Worm (Caenorhabditis elegans) whole organism, L4 larva: ENCODE measurements around the gene cyn-1.
A peak's percentile ranks its signal among the peaks of the same experiment; 100 is the strongest.

Experiments used
- D1046.2 ChIP-seq: fragments of 200-800 bp; sonication (Bioruptor generic); IDR thresholded peaks from 2 replicates; pipeline ENCODE4 v1.3.6; 2022; ENCODE audit warnings: missing genetic modification characterization, missing compliant biosample characterization
- Y48G9A.11 ChIP-seq: fragments of 200-800 bp; sonication (Bioruptor generic); IDR thresholded peaks from 2 replicates; pipeline ENCODE4 v1.3.6; 2022; ENCODE audit warnings: missing genetic modification reagents, missing genetic modification characterization, missing compliant biosample characterization
- Y5F2A.4 ChIP-seq: fragments of 200-800 bp; sonication (Bioruptor generic); optimal IDR thresholded peaks from 2 replicates; lab custom pipeline; 2018; ENCODE audit warnings: mild to moderate bottlenecking, missing genetic modification characterization, missing compliant biosample characterization
- Y75B8A.6 ChIP-seq: fragments of 200-800 bp; sonication (Bioruptor generic); IDR thresholded peaks from 2 replicates; pipeline ENCODE4 v1.3.6; 2022; ENCODE audit warnings: missing genetic modification reagents, missing genetic modification characterization, missing compliant biosample characterization
- aly-2 ChIP-seq: sonication (generic microtip); optimal IDR thresholded peaks from 2 replicates; lab custom pipeline; 2018; ENCODE audit warnings: missing biosample characterization, missing genetic modification characterization
- attf-4 ChIP-seq: sonication (generic microtip); optimal IDR thresholded peaks from 3 replicates; lab custom pipeline; 2017; ENCODE audit warnings: missing biosample characterization, missing genetic modification characterization
- ceh-32 ChIP-seq: sonication (generic microtip); optimal IDR thresholded peaks from 2 replicates; lab custom pipeline; 2016; ENCODE audit warnings: mild to moderate bottlenecking, missing genetic modification characterization, missing compliant biosample characterization; ENCODE audit not compliant: poor library complexity
- ceh-44 ChIP-seq: fragments of 200-800 bp; sonication (Bioruptor generic); IDR thresholded peaks from 2 replicates; pipeline ENCODE4 v1.3.6; 2022; ENCODE audit warnings: missing genetic modification reagents, missing genetic modification characterization, missing compliant biosample characterization
- cey-2 ChIP-seq: sonication (generic microtip); optimal IDR thresholded peaks from 3 replicates; lab custom pipeline; 2017; ENCODE audit warnings: missing genetic modification characterization, mild to moderate bottlenecking, missing compliant biosample characterization, antibody characterized with exemption, borderline replicate concordance; ENCODE audit not compliant: insufficient read depth
- daf-12 ChIP-seq: fragments of 150-350 bp; optimal IDR thresholded peaks from 2 replicates; lab custom pipeline; 2014; ENCODE audit warnings: missing biosample characterization, missing genetic modification reagents, missing genetic modification characterization
- daf-16 ChIP-seq, 3 experiments: sonication (generic microtip); optimal IDR thresholded peaks; 2 replicates each; lab custom pipeline; 2016 to 2017; ENCODE audit warnings: missing genetic modification characterization in 3 of 3, missing genetic modification reagents in 3 of 3, mild to moderate bottlenecking in 2 of 3, missing compliant biosample characterization in 2 of 3, missing biosample characterization in 1 of 3, moderate library complexity in 1 of 3
- daf-19 ChIP-seq: fragments of 200-800 bp; sonication (Bioruptor generic); conservative IDR thresholded peaks from 2 replicates; pipeline ENCODE4 v1.3.6; 2022; ENCODE audit warnings: missing genetic modification characterization, missing compliant biosample characterization
- daf-8 ChIP-seq: fragments of 200-800 bp; sonication (Bioruptor generic); IDR thresholded peaks from 2 replicates; pipeline ENCODE4 v1.3.6; 2022; ENCODE audit warnings: missing genetic modification characterization, missing compliant biosample characterization
- dmd-8 ChIP-seq: fragments of 200-800 bp; sonication (Bioruptor generic); IDR thresholded peaks from 2 replicates; pipeline ENCODE4 v1.3.6; 2022; ENCODE audit warnings: missing genetic modification characterization, missing compliant biosample characterization
- dmd-9 ChIP-seq: fragments of 200-800 bp; sonication (Bioruptor generic); IDR thresholded peaks from 2 replicates; pipeline ENCODE4 v1.3.6; 2022; ENCODE audit warnings: missing genetic modification reagents, missing genetic modification characterization, missing compliant biosample characterization
- duxl-1 ChIP-seq: sonication (generic microtip); optimal IDR thresholded peaks from 2 replicates; lab custom pipeline; 2016; ENCODE audit warnings: mild to moderate bottlenecking, missing genetic modification characterization, moderate library complexity, missing compliant biosample characterization; ENCODE audit not compliant: poor library complexity
- fos-1 ChIP-seq: fragments of 150-350 bp; optimal IDR thresholded peaks from 2 replicates; lab custom pipeline; 2014; ENCODE audit warnings: missing biosample characterization, missing genetic modification characterization
- hif-1 ChIP-seq, 2 experiments: sonication (generic microtip); optimal IDR thresholded peaks; 2 replicates each; lab custom pipeline; 2016 to 2017; ENCODE audit warnings: missing compliant biosample characterization in 2 of 2, missing genetic modification characterization in 2 of 2, missing genetic modification reagents in 2 of 2, missing genotype in 2 of 2, mild to moderate bottlenecking in 1 of 2
- lim-7 ChIP-seq: fragments of 200-800 bp; sonication (Bioruptor generic); IDR thresholded peaks from 2 replicates; pipeline ENCODE4 v1.3.6; 2022; ENCODE audit warnings: missing genetic modification characterization, missing compliant biosample characterization
- lin-13 ChIP-seq: fragments of 150-350 bp; optimal IDR thresholded peaks from 2 replicates; lab custom pipeline; 2014; ENCODE audit warnings: missing biosample characterization, missing genetic modification reagents, missing genetic modification characterization
- lin-39 ChIP-seq: fragments of 150-350 bp; optimal IDR thresholded peaks from 2 replicates; lab custom pipeline; 2014; ENCODE audit warnings: missing biosample characterization, missing genetic modification reagents, missing genetic modification characterization
- lir-3 ChIP-seq: sonication (generic microtip); optimal IDR thresholded peaks from 2 replicates; lab custom pipeline; 2016; ENCODE audit warnings: mild to moderate bottlenecking, missing genetic modification characterization, missing compliant biosample characterization
- madf-5 ChIP-seq, 2 experiments: fragments of 200-800 bp; sonication (Bioruptor generic); IDR thresholded peaks; 2 replicates each; pipeline ENCODE4 v1.3.6; 2022; ENCODE audit warnings: missing compliant biosample characterization in 2 of 2, missing genetic modification characterization in 2 of 2
- mxl-3 ChIP-seq: fragments of 200-800 bp; sonication (Bioruptor generic); optimal IDR thresholded peaks from 2 replicates; lab custom pipeline; 2018; ENCODE audit warnings: mild to moderate bottlenecking, missing genetic modification characterization, missing compliant biosample characterization
- nhr-10 ChIP-seq: fragments of 150-350 bp; optimal IDR thresholded peaks from 2 replicates; lab custom pipeline; 2014; ENCODE audit warnings: missing biosample characterization, missing genetic modification characterization
- nhr-11 ChIP-seq: fragments of 150-350 bp; optimal IDR thresholded peaks from 2 replicates; lab custom pipeline; 2014; ENCODE audit warnings: missing biosample characterization, missing genetic modification characterization
- nhr-25 ChIP-seq: sonication (generic microtip); optimal IDR thresholded peaks from 2 replicates; lab custom pipeline; 2017; ENCODE audit warnings: missing genetic modification characterization, mild to moderate bottlenecking, missing compliant biosample characterization, antibody characterized with exemption, moderate library complexity, borderline replicate concordance; ENCODE audit not compliant: insufficient read depth
- nhr-28 ChIP-seq: fragments of 150-350 bp; optimal IDR thresholded peaks from 2 replicates; lab custom pipeline; 2014; ENCODE audit warnings: missing biosample characterization, missing genetic modification characterization
- nhr-6 ChIP-seq: fragments of 150-350 bp; optimal IDR thresholded peaks from 2 replicates; lab custom pipeline; 2014; ENCODE audit warnings: missing biosample characterization, missing genetic modification characterization
- nhr-76 ChIP-seq: fragments of 150-350 bp; optimal IDR thresholded peaks from 2 replicates; lab custom pipeline; 2014; ENCODE audit warnings: missing biosample characterization, missing genetic modification characterization
- pha-4 ChIP-seq, 2 experiments: fragments of 150-350 bp in 1 of 2; fragments of 200-800 bp in 1 of 2; sonication (Bioruptor generic) in 1 of 2; IDR thresholded peaks in 1 of 2; optimal IDR thresholded peaks in 1 of 2; 2 replicates each; pipeline versions ENCODE4 v1.3.6 to Lab custom; 2014 to 2022; ENCODE audit warnings: missing genetic modification characterization in 2 of 2, missing genetic modification reagents in 2 of 2, missing biosample characterization in 1 of 2, missing compliant biosample characterization in 1 of 2
- rbr-2 ChIP-seq: sonication (generic microtip); optimal IDR thresholded peaks from 2 replicates; lab custom pipeline; 2016; ENCODE audit warnings: missing genotype, missing genetic modification characterization, missing compliant biosample characterization
- sdz-12 ChIP-seq: fragments of 200-800 bp; sonication (Bioruptor generic); optimal IDR thresholded peaks from 2 replicates; lab custom pipeline; 2018; ENCODE audit warnings: mild to moderate bottlenecking, missing genetic modification characterization, missing compliant biosample characterization
- set-16 ChIP-seq: fragments of 200-800 bp; sonication (Bioruptor generic); IDR thresholded peaks from 2 replicates; pipeline ENCODE4 v1.3.6; 2022; ENCODE audit warnings: missing genetic modification reagents, missing genetic modification characterization, missing compliant biosample characterization
- snpc-1.2 ChIP-seq: fragments of 200-800 bp; sonication (Bioruptor generic); IDR thresholded peaks from 2 replicates; pipeline ENCODE4 v1.3.6; 2022; ENCODE audit warnings: missing genetic modification reagents, missing genetic modification characterization, missing compliant biosample characterization
- snpc-4 ChIP-seq: fragments of 150-350 bp; optimal IDR thresholded peaks from 2 replicates; lab custom pipeline; 2014; ENCODE audit warnings: missing biosample characterization, missing genetic modification characterization
- spr-1 ChIP-seq: sonication (generic microtip); optimal IDR thresholded peaks from 2 replicates; lab custom pipeline; 2016; ENCODE audit warnings: mild to moderate bottlenecking, missing genetic modification characterization, missing compliant biosample characterization
- tra-1 ChIP-seq: fragments of 200-800 bp; sonication (Bioruptor generic); IDR thresholded peaks from 2 replicates; pipeline ENCODE4 v1.3.6; 2022; ENCODE audit warnings: missing genetic modification reagents, missing genetic modification characterization, missing compliant biosample characterization
- unc-130 ChIP-seq: sonication (generic microtip); optimal IDR thresholded peaks from 2 replicates; lab custom pipeline; 2016; ENCODE audit warnings: missing genetic modification reagents, missing genetic modification characterization, missing compliant biosample characterization
- unc-39 ChIP-seq: sonication (generic microtip); optimal IDR thresholded peaks from 2 replicates; lab custom pipeline; 2017; ENCODE audit warnings: missing biosample characterization, missing genetic modification characterization
- vab-7 ChIP-seq: fragments of 200-800 bp; sonication (Bioruptor generic); IDR thresholded peaks from 2 replicates; pipeline ENCODE4 v1.3.6; 2022; ENCODE audit warnings: missing genetic modification reagents, missing genetic modification characterization, missing compliant biosample characterization
- zag-1 ChIP-seq: fragments of 150-350 bp; optimal IDR thresholded peaks from 2 replicates; lab custom pipeline; 2014; ENCODE audit warnings: missing biosample characterization, missing genetic modification characterization
- zip-11 ChIP-seq: fragments of 200-800 bp; sonication (Bioruptor generic); IDR thresholded peaks from 2 replicates; pipeline ENCODE4 v1.3.6; 2022; ENCODE audit warnings: missing genetic modification characterization, missing compliant biosample characterization
- zip-2 ChIP-seq: fragments of 150-350 bp; optimal IDR thresholded peaks from 2 replicates; lab custom pipeline; 2014; ENCODE audit warnings: missing biosample characterization, missing genetic modification characterization
- ztf-7 ChIP-seq: fragments of 150-350 bp; optimal IDR thresholded peaks from 2 replicates; lab custom pipeline; 2014; ENCODE audit warnings: missing biosample characterization, missing genetic modification characterization

Gene cyn-1

DNA sequence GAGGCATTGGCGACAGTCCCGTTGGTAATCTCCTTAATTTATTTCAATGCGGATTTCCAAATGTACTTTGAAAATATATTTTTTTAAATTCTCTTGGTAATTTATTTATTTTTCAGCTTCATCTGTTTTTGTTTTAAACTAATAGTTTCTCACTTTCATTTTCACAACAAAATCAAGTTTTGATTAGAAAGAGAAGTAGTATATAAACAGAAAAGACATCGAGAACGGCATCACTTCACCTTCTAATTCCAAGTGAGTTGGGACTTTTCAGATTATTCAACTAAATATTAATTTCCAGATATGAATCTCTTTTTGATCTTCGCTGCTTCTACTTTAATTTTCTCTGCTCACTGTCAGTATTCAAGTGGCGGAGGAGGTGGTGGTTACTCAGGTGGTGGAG, 35.6 kb upstream of the cyn-1 start, which contains the start of gene F47B8.14:
TSS of gene F47B8.14 (plus strand) at position 301 of the 400 bp plus-strand sequence.
- TF ChIP-seq lin-39 (tag; lab: Kevin White, UChicago), result no peak
- no peak for TF ChIP-seq pha-4 (GFP tag; IDR thresholded peaks at IDR 0.05; lab: Robert Waterston, UW)
- no peak for TF ChIP-seq pha-4 (tag; optimal IDR thresholded peaks at IDR 0.05; lab: Kevin White, UChicago)
- TF ChIP-seq snpc-4 (tag; lab: Kevin White, UChicago), result no peak
- TF ChIP-seq unc-39 (tag; lab: Kevin White, UChicago), result no peak
- no peak for TF ChIP-seq duxl-1 (tag; lab: Kevin White, UChicago)
- TF ChIP-seq attf-4 (tag; lab: Kevin White, UChicago), result no peak
- no peak for TF ChIP-seq dmd-9 (GFP tag; lab: Robert Waterston, UW)
- TF ChIP-seq dmd-8 (GFP tag; lab: Robert Waterston, UW), result no peak
- TF ChIP-seq daf-12 (tag; lab: Kevin White, UChicago), result no peak
- no peak for TF ChIP-seq nhr-28 (tag; lab: Kevin White, UChicago)
- no peak for TF ChIP-seq lir-3 (tag; lab: Kevin White, UChicago)
- no peak for TF ChIP-seq spr-1 (tag; lab: Kevin White, UChicago)
- TF ChIP-seq lin-13, result no peak
- no peak for TF ChIP-seq mxl-3 (GFP tag; lab: Kevin White, UChicago)
- TF ChIP-seq nhr-25 (tag; lab: Kevin White, UChicago), result no peak

- no peak for TF ChIP-seq Y48G9A.11 (GFP tag; lab: Robert Waterston, UW)
- no peak for TF ChIP-seq nhr-25 (tag; lab: Kevin White, UChicago)
- TF ChIP-seq fos-1, result no peak
- no peak for TF ChIP-seq zag-1 (tag; lab: Kevin White, UChicago)
- TF ChIP-seq lim-7, result 0 out of 2 replicates have a peak, but pooled peaks have one; percentile 55
- TF ChIP-seq set-16 (GFP tag; lab: Robert Waterston, UW), result peak; percentile 99
- peak; percentile 33; the same call in 1 of the 2 replicates for TF ChIP-seq pha-4 (GFP tag; IDR thresholded peaks at IDR 0.05; lab: Robert Waterston, UW)
- no peak for TF ChIP-seq pha-4 (tag; optimal IDR thresholded peaks at IDR 0.05; lab: Kevin White, UChicago)
- TF ChIP-seq dmd-9 (GFP tag; lab: Robert Waterston, UW), result peak; percentile 24; the same call in 1 of the 2 replicates
- 0 out of 2 replicates have a peak, but pooled peaks have one; percentile 33 for TF ChIP-seq dmd-8 (GFP tag; lab: Robert Waterston, UW)
- TF ChIP-seq vab-7 (GFP tag; lab: Robert Waterston, UW), result no peak
- no peak for TF ChIP-seq zip-11
- no peak for TF ChIP-seq Y75B8A.6 (GFP tag; lab: Robert Waterston, UW)
- TF ChIP-seq nhr-76 (tag; lab: Kevin White, UChicago), result no peak
Observed at ce11 chrV:14320730-14321319, 35.1 kb upstream of the cyn-1 start.

DNA sequence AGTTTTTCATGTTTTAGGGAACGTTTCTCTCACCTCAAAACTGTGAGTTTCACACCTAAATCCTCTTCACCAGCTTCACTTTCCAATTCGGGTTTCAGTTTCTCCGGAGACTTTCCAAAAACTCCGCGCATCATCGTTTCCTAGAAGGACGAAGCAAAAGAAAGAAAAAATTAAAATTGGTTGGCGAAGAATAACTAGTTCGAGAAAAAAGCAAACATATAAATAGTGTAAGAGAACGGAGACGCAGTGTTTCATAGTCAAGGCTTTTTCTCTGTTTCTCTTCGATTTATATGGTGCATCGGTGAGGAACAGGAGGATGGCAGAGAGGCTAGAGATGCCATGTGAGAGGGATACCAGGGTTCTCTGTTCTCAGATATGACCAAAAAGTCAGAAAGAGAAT, 33.1 kb upstream of the cyn-1 start, which contains the start of gene F47B8.3:
TSS of gene F47B8.3 (minus strand) at position 261 of the 400 bp plus-strand sequence.
- no peak for TF ChIP-seq spr-1 (tag; lab: Kevin White, UChicago)
- TF ChIP-seq ztf-7, result no peak
- TF ChIP-seq ceh-44, result no peak
- TF ChIP-seq mxl-3 (GFP tag; lab: Kevin White, UChicago), result peak; percentile 12
- TF ChIP-seq Y75B8A.6 (GFP tag; lab: Robert Waterston, UW), result no peak
- TF ChIP-seq nhr-11 (tag; lab: Kevin White, UChicago), result no peak
- no peak for TF ChIP-seq snpc-1.2 (GFP tag; lab: Robert Waterston, UW)
- peak; percentile 42 for TF ChIP-seq nhr-6 (tag; lab: Kevin White, UChicago)
- no peak for TF ChIP-seq cey-2 (tag; lab: Kevin White, UChicago)
- no peak for TF ChIP-seq unc-130
- no peak for TF ChIP-seq D1046.2 (GFP tag; lab: Robert Waterston, UW)
- TF ChIP-seq tra-1 (GFP tag; lab: Robert Waterston, UW), result no peak
- TF ChIP-seq sdz-12 (GFP tag; lab: Kevin White, UChicago), result no peak
- TF ChIP-seq ceh-32 (tag; lab: Kevin White, UChicago), result no peak
- no peak for TF ChIP-seq daf-19 (GFP tag; lab: Robert Waterston, UW)
- TF ChIP-seq rbr-2, result peak; percentile 19
- TF ChIP-seq hif-1 (tag; optimal IDR thresholded peaks at IDR 0.05; lab: Kevin White, UChicago), result no peak
- TF ChIP-seq nhr-10 (tag; lab: Kevin White, UChicago), result no peak
- TF ChIP-seq vab-7 (GFP tag; lab: Robert Waterston, UW), result no peak
- TF ChIP-seq daf-8 (GFP tag; lab: Robert Waterston, UW), result no peak
- no peak for TF ChIP-seq lin-13
- TF ChIP-seq daf-16 (GFP tag; optimal IDR thresholded peaks at IDR 0.05; lab: Kevin White, UChicago), result no peak
- TF ChIP-seq daf-16 (tag; optimal IDR thresholded peaks at IDR 0.05; lab: Kevin White, UChicago), result peak; percentile 9
- no peak for TF ChIP-seq madf-5 (GFP tag; IDR thresholded peaks at IDR 0.05; lab: Robert Waterston, UW)
- no peak for TF ChIP-seq aly-2 (tag; lab: Kevin White, UChicago)
- TF ChIP-seq zip-2 (tag; lab: Kevin White, UChicago), result no peak
- no peak for TF ChIP-seq Y5F2A.4
